Fruit fly (Drosophila melanogaster): ENCODE measurements around the gene Cpr67Fa1.

DNA sequence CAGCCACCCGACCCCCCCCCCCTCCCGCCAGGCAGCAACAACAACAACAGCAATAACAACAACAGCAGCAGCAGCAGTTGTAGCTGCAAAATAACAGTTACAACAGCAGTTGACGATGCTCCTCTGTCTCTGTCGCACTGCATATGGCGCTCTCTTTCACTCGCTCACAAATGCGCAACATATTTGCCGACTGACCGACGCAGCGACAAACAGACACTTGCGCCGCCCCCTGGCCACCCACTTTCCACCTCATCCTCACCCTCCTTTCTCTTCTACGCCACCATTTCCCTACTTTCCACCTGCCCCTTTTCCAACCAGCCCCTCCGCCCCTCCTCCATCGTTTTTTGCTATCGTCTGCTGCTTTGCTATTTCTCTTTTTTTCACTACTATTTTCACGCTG lies 35.8 kb upstream of the Cpr67Fa1 start:
- TF ChIP-seq CG16779 (tag; optimal IDR thresholded peaks at IDR 0.05) = no peak
- no peak for TF ChIP-seq Eip75B (GFP tag; optimal IDR thresholded peaks at IDR 0.05)
- TF ChIP-seq CG34406 (GFP tag; optimal IDR thresholded peaks at IDR 0.05) = no peak
- no peak for TF ChIP-seq CG32006 (GFP tag; optimal IDR thresholded peaks at IDR 0.05)
- TF ChIP-seq Hr39 (GFP tag; optimal IDR thresholded peaks at IDR 0.05) = no peak
- TF ChIP-seq Ets21C (GFP tag; optimal IDR thresholded peaks at IDR 0.05) = no peak
- no peak for TF ChIP-seq achi (GFP tag; optimal IDR thresholded peaks at IDR 0.05)
- TF ChIP-seq acj6 (GFP tag; optimal IDR thresholded peaks at IDR 0.05) = no peak
- TF ChIP-seq svp (GFP tag) = no peak
- TF ChIP-seq CG6808 (GFP tag; optimal IDR thresholded peaks at IDR 0.05) = peak; percentile 2
- TF ChIP-seq CG1621 (tag; optimal IDR thresholded peaks at IDR 0.05) = no peak

Data from whole organism, prepupa.